Worm (Caenorhabditis elegans): Measurements from ENCODE around the gene dgtr-1.

dgtr-1 gene

ce11 chrV:6496611-6497158 lies at the start of gene dgtr-1:
Gene dgtr-1 (plus strand): TSS chrV:6497108.
- TF ChIP-seq him-1 (tag; optimal IDR thresholded peaks at IDR 0.05), result no peak
- peak; percentile 23 for TF ChIP-seq W03F9.2 (tag; optimal IDR thresholded peaks at IDR 0.05)
- no peak for TF ChIP-seq dao-5 (tag; optimal IDR thresholded peaks at IDR 0.05)

ce11 chrV:6448356-6448755 lies 48.6 kb upstream of the dgtr-1 start, which contains the start of gene fbxa-196:
Gene fbxa-196 (plus strand): TSS chrV:6448656.
- TF ChIP-seq dao-5 (tag; optimal IDR thresholded peaks at IDR 0.05) (no peak), W03F9.2 (tag; optimal IDR thresholded peaks at IDR 0.05) (no peak), him-1 (tag; optimal IDR thresholded peaks at IDR 0.05) (no peak)

- no peak for TF ChIP-seq W03F9.2 (tag; optimal IDR thresholded peaks at IDR 0.05)
- no peak for TF ChIP-seq dao-5 (tag; optimal IDR thresholded peaks at IDR 0.05)
- TF ChIP-seq him-1 (tag; optimal IDR thresholded peaks at IDR 0.05), result no peak
Observed at ce11 chrV:6450129-6451011, 46.5 kb upstream of the dgtr-1 start, which contains the start of gene acl-8. Gene acl-8 (plus strand): TSS chrV:6450870.

- TF ChIP-seq W03F9.2 (tag; optimal IDR thresholded peaks at IDR 0.05), result no peak
- no peak for TF ChIP-seq dao-5 (tag; optimal IDR thresholded peaks at IDR 0.05)
- TF ChIP-seq him-1 (tag; optimal IDR thresholded peaks at IDR 0.05), result no peak
Observed at ce11 chrV:6453122-6453521, 43.8 kb upstream of the dgtr-1 start, which contains the start of gene acl-9. Gene acl-9 (plus strand): TSS chrV:6453226.

- TF ChIP-seq dao-5 (tag; optimal IDR thresholded peaks at IDR 0.05) (no peak), W03F9.2 (tag; optimal IDR thresholded peaks at IDR 0.05) (no peak), him-1 (tag; optimal IDR thresholded peaks at IDR 0.05) (no peak)
Observed at ce11 chrV:6456903-6457302, 40.0 kb upstream of the dgtr-1 start.

ce11 chrV:6458302-6458998 lies 38.5 kb upstream of the dgtr-1 start:
- TF ChIP-seq him-1 (tag; optimal IDR thresholded peaks at IDR 0.05), result no peak
- TF ChIP-seq dao-5 (tag; optimal IDR thresholded peaks at IDR 0.05), result no peak
- no peak for TF ChIP-seq W03F9.2 (tag; optimal IDR thresholded peaks at IDR 0.05)

- TF ChIP-seq W03F9.2 (tag; optimal IDR thresholded peaks at IDR 0.05) (no peak), dao-5 (tag; optimal IDR thresholded peaks at IDR 0.05) (no peak), him-1 (tag; optimal IDR thresholded peaks at IDR 0.05) (no peak)
Observed at ce11 chrV:6461250-6461649, 35.7 kb upstream of the dgtr-1 start.

ce11 chrV:6462606-6463005 lies 34.3 kb upstream of the dgtr-1 start:
- no peak for TF ChIP-seq dao-5 (tag; optimal IDR thresholded peaks at IDR 0.05)
- TF ChIP-seq W03F9.2 (tag; optimal IDR thresholded peaks at IDR 0.05), result no peak
- TF ChIP-seq him-1 (tag; optimal IDR thresholded peaks at IDR 0.05), result no peak

- TF ChIP-seq him-1 (tag; optimal IDR thresholded peaks at IDR 0.05) (no peak), W03F9.2 (tag; optimal IDR thresholded peaks at IDR 0.05) (no peak), dao-5 (tag; optimal IDR thresholded peaks at IDR 0.05) (no peak)
Observed at ce11 chrV:6464238-6464637, 32.7 kb upstream of the dgtr-1 start.

- TF ChIP-seq dao-5 (tag; optimal IDR thresholded peaks at IDR 0.05), result no peak
- TF ChIP-seq W03F9.2 (tag; optimal IDR thresholded peaks at IDR 0.05), result no peak
- no peak for TF ChIP-seq him-1 (tag; optimal IDR thresholded peaks at IDR 0.05)
Observed at ce11 chrV:6464765-6465164, 32.1 kb upstream of the dgtr-1 start, which contains the start of gene unc-83. Gene unc-83 (plus strand): TSS chrV:6465065.

- TF ChIP-seq dao-5 (tag; optimal IDR thresholded peaks at IDR 0.05) (no peak), him-1 (tag; optimal IDR thresholded peaks at IDR 0.05) (no peak), W03F9.2 (tag; optimal IDR thresholded peaks at IDR 0.05) (no peak)
Observed at ce11 chrV:6467676-6468075, 29.2 kb upstream of the dgtr-1 start.

- TF ChIP-seq him-1 (tag; optimal IDR thresholded peaks at IDR 0.05) (no peak), W03F9.2 (tag; optimal IDR thresholded peaks at IDR 0.05) (no peak), dao-5 (tag; optimal IDR thresholded peaks at IDR 0.05) (no peak)
Observed at ce11 chrV:6471208-6471607, 25.7 kb upstream of the dgtr-1 start.

ce11 chrV:6476026-6476425 lies 20.9 kb upstream of the dgtr-1 start:
- TF ChIP-seq W03F9.2 (tag; optimal IDR thresholded peaks at IDR 0.05) (no peak), dao-5 (tag; optimal IDR thresholded peaks at IDR 0.05) (no peak), him-1 (tag; optimal IDR thresholded peaks at IDR 0.05) (no peak)

- TF ChIP-seq W03F9.2 (tag; optimal IDR thresholded peaks at IDR 0.05) (no peak), dao-5 (tag; optimal IDR thresholded peaks at IDR 0.05) (no peak), him-1 (tag; optimal IDR thresholded peaks at IDR 0.05) (no peak)
Observed at ce11 chrV:6485109-6485508, 11.8 kb upstream of the dgtr-1 start.
